Worm (Caenorhabditis elegans) whole organism, young adult: ENCODE measurements around the gene C16C8.27.

Experiments used
- B0336.3 ChIP-seq: fragments of 200-800 bp; sonication (Bioruptor generic); IDR thresholded peaks from 2 replicates; pipeline ENCODE4 v1.3.6; 2022; ENCODE audit warnings: missing genetic modification characterization, missing compliant biosample characterization
- C06A6.2 ChIP-seq: fragments of 200-800 bp; sonication (Bioruptor generic); conservative IDR thresholded peaks from 2 replicates; pipeline ENCODE4 v1.3.6; 2022; ENCODE audit warnings: missing genetic modification characterization, missing compliant biosample characterization
- D2030.7 ChIP-seq: fragments of 200-800 bp; sonication (Bioruptor generic); IDR thresholded peaks from 2 replicates; pipeline ENCODE4 v1.3.6; 2022; ENCODE audit warnings: missing genetic modification reagents, missing genetic modification characterization, missing compliant biosample characterization
- F10E7.11 ChIP-seq: sonication (generic microtip); optimal IDR thresholded peaks from 2 replicates; lab custom pipeline; 2017; ENCODE audit warnings: mild to moderate bottlenecking, missing genetic modification characterization, moderate library complexity, missing compliant biosample characterization
- F23B12.7 ChIP-seq: sonication (generic microtip); optimal IDR thresholded peaks from 2 replicates; lab custom pipeline; 2017; ENCODE audit warnings: missing genetic modification characterization, mild to moderate bottlenecking, missing compliant biosample characterization, antibody characterized with exemption, moderate library complexity; ENCODE audit not compliant: insufficient read depth
- F49E8.2 ChIP-seq: sonication (generic microtip); optimal IDR thresholded peaks from 3 replicates; lab custom pipeline; 2017; ENCODE audit warnings: missing genetic modification characterization, mild to moderate bottlenecking, missing compliant biosample characterization, antibody characterized with exemption, moderate library complexity; ENCODE audit not compliant: insufficient read depth
- F57C9.4 ChIP-seq: sonication (generic microtip); optimal IDR thresholded peaks from 2 replicates; lab custom pipeline; 2017; ENCODE audit warnings: mild to moderate bottlenecking, missing genetic modification characterization, missing compliant biosample characterization
- T26A5.8 ChIP-seq: sonication (generic microtip); optimal IDR thresholded peaks from 2 replicates; lab custom pipeline; 2016; ENCODE audit warnings: missing genetic modification characterization, missing compliant biosample characterization
- Y67H2A.10 ChIP-seq: fragments of 200-800 bp; sonication (Bioruptor generic); conservative IDR thresholded peaks from 2 replicates; pipeline ENCODE4 v1.3.6; 2022; ENCODE audit warnings: missing genetic modification reagents, missing genetic modification characterization, missing compliant biosample characterization
- Y79H2A.3 ChIP-seq: fragments of 200-800 bp; sonication (Bioruptor generic); conservative IDR thresholded peaks from 2 replicates; pipeline ENCODE4 v1.3.6; 2022; ENCODE audit warnings: missing genetic modification reagents, missing genetic modification characterization, missing compliant biosample characterization
- Y95B8A.8 ChIP-seq: fragments of 200-800 bp; sonication (Bioruptor generic); IDR thresholded peaks from 2 replicates; pipeline ENCODE4 v1.3.6; 2022; ENCODE audit warnings: missing genetic modification reagents, missing genetic modification characterization, missing compliant biosample characterization
- akir-1 ChIP-seq: fragments of 200-800 bp; sonication (Bioruptor generic); optimal IDR thresholded peaks from 2 replicates; lab custom pipeline; 2018; ENCODE audit warnings: mild to moderate bottlenecking, missing genetic modification characterization, moderate library complexity, missing compliant biosample characterization
- aptf-2 ChIP-seq: fragments of 200-800 bp; sonication (Bioruptor generic); conservative IDR thresholded peaks from 2 replicates; pipeline ENCODE4 v1.3.6; 2022; ENCODE audit warnings: missing genetic modification reagents, missing genetic modification characterization, missing compliant biosample characterization
- aptf-3 ChIP-seq: fragments of 200-800 bp; sonication (Bioruptor generic); IDR thresholded peaks from 2 replicates; pipeline ENCODE4 v1.3.6; 2022; ENCODE audit warnings: missing genetic modification characterization, missing compliant biosample characterization
- attf-3 ChIP-seq: fragments of 200-800 bp; sonication (Bioruptor generic); conservative IDR thresholded peaks from 2 replicates; pipeline ENCODE4 v1.3.6; 2022; ENCODE audit warnings: missing genetic modification reagents, missing genetic modification characterization, missing compliant biosample characterization
- bed-1 ChIP-seq: fragments of 200-800 bp; sonication (Bioruptor generic); IDR thresholded peaks from 2 replicates; pipeline ENCODE4 v1.3.6; 2022; ENCODE audit warnings: missing genetic modification reagents, missing genetic modification characterization, missing compliant biosample characterization
- ceh-40 ChIP-seq: fragments of 200-800 bp; sonication (Bioruptor generic); IDR thresholded peaks from 2 replicates; pipeline ENCODE4 v1.3.6; 2022; ENCODE audit warnings: missing genetic modification characterization, missing compliant biosample characterization
- dox-1 ChIP-seq: fragments of 200-800 bp; sonication (Bioruptor generic); IDR thresholded peaks from 2 replicates; pipeline ENCODE4 v1.3.6; 2022; ENCODE audit warnings: missing genetic modification reagents, missing genetic modification characterization, missing compliant biosample characterization
- dpff-1 ChIP-seq: sonication (generic microtip); optimal IDR thresholded peaks from 2 replicates; lab custom pipeline; 2017; ENCODE audit warnings: mild to moderate bottlenecking, missing genetic modification characterization, missing compliant biosample characterization
- egrh-3 ChIP-seq: fragments of 200-800 bp; sonication (Bioruptor generic); IDR thresholded peaks from 2 replicates; pipeline ENCODE4 v1.3.6; 2022; ENCODE audit warnings: missing genetic modification reagents, missing genetic modification characterization, missing compliant biosample characterization
- ets-4 ChIP-seq: fragments of 200-800 bp; sonication (Bioruptor generic); optimal IDR thresholded peaks from 2 replicates; lab custom pipeline; 2018; ENCODE audit warnings: mild to moderate bottlenecking, missing genetic modification characterization, missing compliant biosample characterization
- him-1 ChIP-seq: sonication (generic microtip); optimal IDR thresholded peaks from 2 replicates; lab custom pipeline; 2016; ENCODE audit warnings: missing genotype, missing genetic modification reagents, missing genetic modification characterization, missing compliant biosample characterization
- hlh-26 ChIP-seq: fragments of 200-800 bp; sonication (Bioruptor generic); conservative IDR thresholded peaks from 2 replicates; pipeline ENCODE4 v1.3.6; 2022; ENCODE audit warnings: missing genetic modification reagents, missing genetic modification characterization, missing compliant biosample characterization
- hmg-20 ChIP-seq: fragments of 200-800 bp; sonication (Bioruptor generic); IDR thresholded peaks from 2 replicates; pipeline ENCODE4 v1.3.6; 2022; ENCODE audit warnings: missing genetic modification reagents, missing genetic modification characterization, missing compliant biosample characterization
- hsf-1 ChIP-seq: fragments of 200-800 bp; sonication (Bioruptor generic); IDR thresholded peaks from 2 replicates; pipeline ENCODE4 v1.3.6; 2022; ENCODE audit warnings: missing genetic modification reagents, missing genetic modification characterization, missing compliant biosample characterization
- lag-1 ChIP-seq: fragments of 200-800 bp; sonication (Bioruptor generic); IDR thresholded peaks from 2 replicates; pipeline ENCODE4 v1.3.6; 2022; ENCODE audit warnings: missing genetic modification reagents, missing genetic modification characterization, missing compliant biosample characterization
- let-607 ChIP-seq, 2 experiments: fragments of 200-800 bp in 1 of 2; sonication (Bioruptor generic) in 1 of 2; sonication (generic microtip) in 1 of 2; optimal IDR thresholded peaks; 2 replicates each; lab custom pipeline; 2016 to 2018; ENCODE audit warnings: mild to moderate bottlenecking in 2 of 2, missing compliant biosample characterization in 2 of 2, missing genetic modification characterization in 2 of 2, moderate library complexity in 2 of 2, missing genotype in 1 of 2
- lin-35 ChIP-seq, 3 experiments: fragments of 150-350 bp in 2 of 3; sonication (generic microtip) in 1 of 3; optimal IDR thresholded peaks; 2 replicates each; lab custom pipeline; 2014 to 2018; ENCODE audit warnings: missing biosample characterization in 3 of 3, missing genetic modification characterization in 3 of 3, missing genetic modification reagents in 3 of 3
- madf-10 ChIP-seq: sonication (generic microtip); optimal IDR thresholded peaks from 2 replicates; lab custom pipeline; 2016; ENCODE audit warnings: mild to moderate bottlenecking, missing genetic modification characterization, missing compliant biosample characterization
- madf-3 ChIP-seq: fragments of 200-800 bp; sonication (Bioruptor generic); IDR thresholded peaks from 2 replicates; pipeline ENCODE4 v1.3.6; 2022; ENCODE audit warnings: missing genetic modification reagents, missing genetic modification characterization, missing compliant biosample characterization
- mes-4 ChIP-seq: sonication (generic microtip); optimal IDR thresholded peaks from 2 replicates; lab custom pipeline; 2016; ENCODE audit warnings: missing genotype, missing genetic modification characterization, missing compliant biosample characterization
- nfya-1 ChIP-seq: sonication (generic microtip); optimal IDR thresholded peaks from 2 replicates; lab custom pipeline; 2017; ENCODE audit warnings: antibody characterized with exemption, missing compliant biosample characterization, missing genetic modification characterization, borderline replicate concordance; ENCODE audit not compliant: insufficient read depth
- nfya-2 ChIP-seq: fragments of 200-800 bp; sonication (Bioruptor generic); IDR thresholded peaks from 2 replicates; pipeline ENCODE4 v1.3.6; 2022; ENCODE audit warnings: missing genetic modification reagents, missing genetic modification characterization, missing compliant biosample characterization
- nfyb-1 ChIP-seq: fragments of 200-800 bp; sonication (Bioruptor generic); IDR thresholded peaks from 2 replicates; pipeline ENCODE4 v1.3.6; 2022; ENCODE audit warnings: missing genetic modification reagents, missing genetic modification characterization, missing compliant biosample characterization
- nhr-120 ChIP-seq: fragments of 200-800 bp; sonication (Bioruptor generic); IDR thresholded peaks from 2 replicates; pipeline ENCODE4 v1.3.6; 2022; ENCODE audit warnings: missing genetic modification characterization, missing compliant biosample characterization
- nhr-80 ChIP-seq: sonication (generic microtip); optimal IDR thresholded peaks from 2 replicates; lab custom pipeline; 2016; ENCODE audit warnings: missing genetic modification characterization, missing compliant biosample characterization
- rpc-1 ChIP-seq, 2 experiments: fragments of 150-350 bp in 1 of 2; sonication (generic microtip) in 1 of 2; optimal IDR thresholded peaks; 2 replicates each; lab custom pipeline; 2014 to 2018; ENCODE audit warnings: missing biosample characterization in 1 of 2, missing genetic modification characterization in 1 of 2, missing genetic modification reagents in 1 of 2, missing genotype in 1 of 2
- sdz-38 ChIP-seq: sonication (generic microtip); optimal IDR thresholded peaks from 2 replicates; lab custom pipeline; 2016; ENCODE audit warnings: missing genotype, missing genetic modification characterization, missing compliant biosample characterization
- snpc-4 ChIP-seq, 5 experiments: fragments of 150-350 bp in 1 of 5; sonication (generic microtip) in 4 of 5; optimal IDR thresholded peaks; 2 replicates each; lab custom pipeline; 2014 to 2018; ENCODE audit warnings: missing genetic modification characterization in 5 of 5, missing biosample characterization in 3 of 5, antibody characterized with exemption in 2 of 5, mild to moderate bottlenecking in 2 of 5, missing compliant biosample characterization in 2 of 5, missing genotype in 2 of 5, moderate library complexity in 2 of 5, missing genetic modification reagents in 1 of 5
- tbp1 ChIP-seq: fragments of 200-800 bp; sonication (Bioruptor generic); optimal IDR thresholded peaks from 2 replicates; lab custom pipeline; 2018; ENCODE audit warnings: mild to moderate bottlenecking, missing genetic modification characterization, missing compliant biosample characterization
- tlf-1 ChIP-seq: fragments of 200-800 bp; sonication (Bioruptor generic); optimal IDR thresholded peaks from 2 replicates; lab custom pipeline; 2018; ENCODE audit warnings: mild to moderate bottlenecking, missing genetic modification characterization, missing compliant biosample characterization
- zfh-2 ChIP-seq: fragments of 200-800 bp; sonication (Bioruptor generic); conservative IDR thresholded peaks from 2 replicates; pipeline ENCODE4 v1.3.6; 2022; ENCODE audit warnings: missing genetic modification reagents, missing genetic modification characterization, missing compliant biosample characterization
- ztf-28 ChIP-seq: fragments of 200-800 bp; sonication (Bioruptor generic); IDR thresholded peaks from 2 replicates; pipeline ENCODE4 v1.3.6; 2022; ENCODE audit warnings: missing genetic modification reagents, missing genetic modification characterization, missing compliant biosample characterization

Gene C16C8.27

ce11 chrII:3434893-3435503 is 6.5 kb upstream of the C16C8.27 start:
- no peak for TF ChIP-seq madf-3 (GFP tag; lab: Robert Waterston, UW)
- no peak for TF ChIP-seq F49E8.2 (tag; lab: Kevin White, UChicago)
- TF ChIP-seq dox-1 (GFP tag; lab: Robert Waterston, UW), result 0 out of 2 replicates have a peak, but pooled peaks have one; percentile 16
- no peak for TF ChIP-seq dpff-1 (tag; lab: Kevin White, UChicago)
- no peak for TF ChIP-seq nfya-2 (GFP tag; lab: Robert Waterston, UW)
- TF ChIP-seq snpc-4 (GFP tag; optimal IDR thresholded peaks at IDR 0.05; lab: Kevin White, UChicago), result no peak
- peak; percentile 3 to 75 (median 58) for TF ChIP-seq snpc-4 (tag; optimal IDR thresholded peaks at IDR 0.05; lab: Kevin White, UChicago)
- peak; percentile 30 for TF ChIP-seq nhr-80
- no peak for TF ChIP-seq aptf-2 (GFP tag; lab: Robert Waterston, UW)
- peak; percentile 17 for TF ChIP-seq ets-4 (GFP tag; lab: Kevin White, UChicago)
- no peak for TF ChIP-seq B0336.3 (GFP tag; lab: Robert Waterston, UW)
- TF ChIP-seq sdz-38 (tag; lab: Kevin White, UChicago), result no peak
- TF ChIP-seq ceh-40 (GFP tag; lab: Robert Waterston, UW), result no peak
- TF ChIP-seq akir-1 (GFP tag; lab: Kevin White, UChicago), result no peak
- TF ChIP-seq ztf-28 (GFP tag; lab: Robert Waterston, UW), result no peak
- TF ChIP-seq hlh-26 (GFP tag; lab: Robert Waterston, UW), result no peak
- no peak for TF ChIP-seq lag-1 (GFP tag; lab: Robert Waterston, UW)

- no peak for TF ChIP-seq nfyb-1
- no peak for TF ChIP-seq attf-3
- no peak for TF ChIP-seq madf-3 (GFP tag; lab: Robert Waterston, UW)
- TF ChIP-seq C06A6.2 (GFP tag; lab: Robert Waterston, UW), result no peak
- TF ChIP-seq him-1 (tag; lab: Kevin White, UChicago), result no peak
- TF ChIP-seq mes-4, result no peak
- no peak for TF ChIP-seq lin-35 (GFP tag; optimal IDR thresholded peaks at IDR 0.05; lab: Kevin White, UChicago)
- TF ChIP-seq D2030.7 (GFP tag; lab: Robert Waterston, UW), result no peak
- TF ChIP-seq F10E7.11 (tag; lab: Kevin White, UChicago), result no peak
- TF ChIP-seq Y79H2A.3 (GFP tag; lab: Robert Waterston, UW), result no peak
- no peak for TF ChIP-seq hlh-26 (GFP tag; lab: Robert Waterston, UW)
- TF ChIP-seq tbp1 (GFP tag; lab: Kevin White, UChicago), result no peak
- TF ChIP-seq rpc-1 (optimal IDR thresholded peaks at IDR 0.05; lab: Kevin White, UChicago), result no peak
- no peak for TF ChIP-seq rpc-1 (tag; optimal IDR thresholded peaks at IDR 0.05; lab: Kevin White, UChicago)
- TF ChIP-seq, all 124 proteins: peak for 0
These were observed 5.1 kb upstream of the C16C8.27 start, which contains the start of gene skpo-2 for ce11 chrII:3436412-3436811. Gene skpo-2, minus strand, starts transcription at chrII:3436512.

DNA sequence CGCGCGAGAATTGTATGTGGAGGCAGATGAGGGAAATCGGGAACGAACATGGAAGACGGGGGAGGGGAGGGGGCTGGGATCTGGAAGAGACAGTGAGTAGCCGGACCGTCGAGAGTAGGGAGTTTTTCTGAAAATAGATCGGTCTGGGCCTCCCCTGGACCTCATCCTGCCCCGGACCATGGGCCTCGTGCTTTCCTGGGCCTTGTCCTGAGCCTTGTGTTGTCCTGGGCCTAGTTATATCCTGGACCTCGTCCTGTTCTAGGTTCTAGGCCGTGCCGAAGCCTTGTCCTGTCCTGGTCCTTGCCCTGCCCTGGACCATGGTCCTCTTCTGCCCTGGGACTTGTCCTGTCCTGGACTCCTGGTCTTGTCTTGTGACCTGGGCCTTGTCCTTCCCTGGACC is 4.1 kb upstream of the C16C8.27 start:
- no peak for TF ChIP-seq bed-1 (GFP tag; lab: Robert Waterston, UW)
- TF ChIP-seq F23B12.7 (tag; lab: Kevin White, UChicago), result no peak
- peak; percentile 43; the same call in 1 of the 2 replicates for TF ChIP-seq egrh-3 (GFP tag; lab: Robert Waterston, UW)
- no peak for TF ChIP-seq madf-10
- no peak for TF ChIP-seq F57C9.4 (tag; lab: Kevin White, UChicago)
- no peak for TF ChIP-seq hsf-1 (GFP tag; lab: Robert Waterston, UW)
- TF ChIP-seq nhr-120 (GFP tag; lab: Robert Waterston, UW), result no peak
- no peak for TF ChIP-seq let-607 (tag; optimal IDR thresholded peaks at IDR 0.05; lab: Kevin White, UChicago)
- peak; percentile 58 for TF ChIP-seq zfh-2 (GFP tag; lab: Robert Waterston, UW)
- no peak for TF ChIP-seq hmg-20 (GFP tag; lab: Robert Waterston, UW)
- TF ChIP-seq aptf-3 (GFP tag; lab: Robert Waterston, UW), result 0 out of 2 replicates have a peak, but pooled peaks have one; percentile 46
- TF ChIP-seq Y67H2A.10 (GFP tag; lab: Robert Waterston, UW), result no peak
- TF ChIP-seq tlf-1, result no peak
- TF ChIP-seq F10E7.11 (tag; lab: Kevin White, UChicago), result no peak
- no peak for TF ChIP-seq nhr-80
- TF ChIP-seq T26A5.8 (tag; lab: Kevin White, UChicago), result no peak
- TF ChIP-seq nfya-1 (tag; lab: Kevin White, UChicago), result no peak
- TF ChIP-seq Y95B8A.8, result no peak
- TF ChIP-seq snpc-4 (GFP tag; optimal IDR thresholded peaks at IDR 0.05; lab: Kevin White, UChicago), result no peak
- no peak for TF ChIP-seq snpc-4 (tag; optimal IDR thresholded peaks at IDR 0.05; lab: Kevin White, UChicago)
